Fruit fly (Drosophila melanogaster): ENCODE results near the gene Hsc70-3.

The Hsc70-3 gene

DNA sequence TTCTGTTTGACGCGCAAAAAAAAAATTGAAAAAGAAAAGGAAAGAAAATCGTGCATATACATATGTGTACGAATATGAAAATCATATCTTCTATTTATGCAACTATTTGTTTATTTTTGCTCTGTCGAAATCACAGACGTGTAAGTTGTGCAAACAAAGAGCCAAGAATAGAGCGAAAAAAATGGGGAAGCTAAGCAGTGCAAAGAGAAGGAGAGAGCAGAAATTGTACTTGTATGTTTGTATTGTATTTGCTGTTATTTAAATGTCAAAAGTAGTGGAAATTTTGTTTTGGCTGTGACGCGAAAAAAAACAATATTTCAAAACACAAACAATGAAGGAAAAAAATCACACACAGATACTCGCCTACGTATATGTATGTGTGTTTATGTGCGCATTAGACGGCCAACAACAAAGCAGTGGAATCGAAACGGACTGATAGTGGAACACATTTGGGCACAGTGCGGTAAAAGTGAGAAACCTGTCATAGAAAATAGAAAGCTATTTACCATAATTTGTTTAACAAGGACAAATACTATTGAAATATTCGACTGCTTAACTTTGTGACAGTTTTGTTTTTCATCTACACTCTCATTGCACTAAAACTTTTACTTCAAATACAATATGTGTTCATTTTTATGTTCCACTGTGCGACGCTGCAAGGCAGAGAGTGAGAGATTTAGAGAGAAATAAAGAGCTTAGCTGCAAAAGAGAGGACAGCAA lies 11.3 kb upstream of the Hsc70-3 start (continued):
- TF ChIP-seq lov (optimal IDR thresholded peaks at IDR 0.05) (no peak), lov (GFP tag; IDR thresholded peaks at IDR 0.05) (peak; percentile 91), HLHmδ (GFP tag; optimal IDR thresholded peaks at IDR 0.05) (no peak), CG9797 (GFP tag; optimal IDR thresholded peaks at IDR 0.05) (peak; percentile 16), CG12104 (GFP tag; optimal IDR thresholded peaks at IDR 0.05) (peak; percentile 82), MBD-R2 (GFP tag; IDR thresholded peaks at IDR 0.05) (peak; percentile 75), CG6689 (GFP tag; IDR thresholded peaks at IDR 0.05) (peak; percentile 96), CG17829 (tag; optimal IDR thresholded peaks at IDR 0.05) (peak; percentile 95), Awh (GFP tag; IDR thresholded peaks at IDR 0.05) (peak; percentile 96), CG3995 (GFP tag; optimal IDR thresholded peaks at IDR 0.05) (peak; percentile 52), CG13287 (GFP tag; IDR thresholded peaks at IDR 0.05; ENCODE audit: partially characterized antibody) (peak; percentile 59), CG14965 (GFP tag; optimal IDR thresholded peaks at IDR 0.05; ENCODE audit: borderline replicate concordance) (peak; percentile 73), Ets65A (GFP tag) (peak; percentile 99), E2f2 (GFP tag; IDR thresholded peaks at IDR 0.05) (peak; percentile 81), Pdp1 (GFP tag; optimal IDR thresholded peaks at IDR 0.05) (peak; percentile 63 to 95), CG10654 (GFP tag; optimal IDR thresholded peaks at IDR 0.05) (peak; percentile 89), CG10431 (GFP tag; optimal IDR thresholded peaks at IDR 0.05) (peak; percentile 66), CG4707 (GFP tag; optimal IDR thresholded peaks at IDR 0.05) (peak; percentile 99), CG34224 (GFP tag; IDR thresholded peaks at IDR 0.05; ENCODE audit: partially characterized antibody) (no peak; the same call in 2 of the 3 replicates), Dip3 (GFP tag; optimal IDR thresholded peaks at IDR 0.05) (peak; percentile 87), CG12942 (GFP tag; optimal IDR thresholded peaks at IDR 0.05) (peak; percentile 93), lab (GFP tag; optimal IDR thresholded peaks at IDR 0.05) (peak; percentile 96), mld (GFP tag; IDR thresholded peaks at IDR 0.05; ENCODE audit: partially characterized antibody) (no peak), dpn (GFP tag; optimal IDR thresholded peaks at IDR 0.05) (peak; percentile 95 to 96), esg (GFP tag; conservative IDR thresholded peaks at IDR 0.05) (peak; percentile 92), Dp (GFP tag; optimal IDR thresholded peaks at IDR 0.05) (peak; percentile 8), stc (GFP tag; IDR thresholded peaks at IDR 0.05) (peak; percentile 97), peb (GFP tag; IDR thresholded peaks at IDR 0.05) (peak; percentile 92), wdn (GFP tag; IDR thresholded peaks at IDR 0.05) (peak; percentile 88), CG13624 (GFP tag; optimal IDR thresholded peaks at IDR 0.05) (peak; percentile 91), sqz (GFP tag; optimal IDR thresholded peaks at IDR 0.05) (peak; percentile 74), Trl (optimal IDR thresholded peaks at IDR 0.05) (peak in 1 of 2 experiments; percentile 87), Trl (GFP tag; optimal IDR thresholded peaks at IDR 0.05) (peak; percentile 96), CG2116 (GFP tag; optimal IDR thresholded peaks at IDR 0.05) (peak; percentile 83), CG10147 (GFP tag; optimal IDR thresholded peaks at IDR 0.05) (peak; percentile 77), Spps (tag; optimal IDR thresholded peaks at IDR 0.05) (peak; percentile 93), Taf1 (GFP tag; IDR thresholded peaks at IDR 0.05) (peak; percentile 89), sr (GFP tag; IDR thresholded peaks at IDR 0.05) (peak; percentile 84), cwo (GFP tag; optimal IDR thresholded peaks at IDR 0.05) (peak; percentile 91), en (GFP tag; optimal IDR thresholded peaks at IDR 0.05) (peak; percentile 93), Elba2 (GFP tag; optimal IDR thresholded peaks at IDR 0.05) (peak; percentile 21), sisA (GFP tag; IDR thresholded peaks at IDR 0.05) (peak; percentile 93), CG18619 (GFP tag; optimal IDR thresholded peaks at IDR 0.05) (peak; percentile 91), CG11696 (GFP tag; IDR thresholded peaks at IDR 0.05) (peak; percentile 84), CG11560 (tag; IDR thresholded peaks at IDR 0.05) (peak; percentile 68; the same call in 2 of the 3 replicates), CG2129 (GFP tag; IDR thresholded peaks at IDR 0.05; ENCODE audit: partially characterized antibody) (no peak), zen (tag; optimal IDR thresholded peaks at IDR 0.05) (peak; percentile 82), Gug (GFP tag; IDR thresholded peaks at IDR 0.05) (peak; percentile 89), zen2 (GFP tag; IDR thresholded peaks at IDR 0.05; ENCODE audit: partially characterized antibody) (no peak), CG7357 (GFP tag; IDR thresholded peaks at IDR 0.05) (peak; percentile 84)
